Worm (Caenorhabditis elegans) whole organism, young adult: ENCODE results near the gene fbxb-115.

Experiments used
- Y56A3A.18 ChIP-seq: fragments of 200-800 bp; sonication (Bioruptor generic); IDR thresholded peaks from 2 replicates; pipeline ENCODE4 v1.3.6; 2022; ENCODE audit warnings: missing genetic modification reagents, missing genetic modification characterization, missing compliant biosample characterization
- ZK185.1 ChIP-seq: sonication (generic microtip); optimal IDR thresholded peaks from 2 replicates; lab custom pipeline; 2016; ENCODE audit warnings: mild to moderate bottlenecking, missing genetic modification characterization, missing compliant biosample characterization; ENCODE audit not compliant: poor library complexity, severe bottlenecking
- dpl-1 ChIP-seq: fragments of 150-350 bp; optimal IDR thresholded peaks from 2 replicates; lab custom pipeline; 2014; ENCODE audit warnings: missing biosample characterization, missing genetic modification reagents, missing genetic modification characterization
- him-1 ChIP-seq: sonication (generic microtip); optimal IDR thresholded peaks from 2 replicates; lab custom pipeline; 2016; ENCODE audit warnings: missing genotype, missing genetic modification reagents, missing genetic modification characterization, missing compliant biosample characterization
- hlh-12 ChIP-seq: sonication (generic microtip); optimal IDR thresholded peaks from 2 replicates; lab custom pipeline; 2016; ENCODE audit warnings: missing genetic modification characterization, missing compliant biosample characterization
- hrde-1 ChIP-seq: sonication (generic microtip); optimal IDR thresholded peaks from 2 replicates; lab custom pipeline; 2016; ENCODE audit warnings: missing genetic modification characterization, mild to moderate bottlenecking, missing compliant biosample characterization, moderate library complexity, missing genotype, missing genetic modification reagents, borderline replicate concordance
- lin-26 ChIP-seq: fragments of 200-800 bp; sonication (Bioruptor generic); IDR thresholded peaks from 2 replicates; pipeline ENCODE4 v1.3.6; 2022; ENCODE audit warnings: missing genetic modification reagents, missing genetic modification characterization, missing compliant biosample characterization
- nhr-90 ChIP-seq: sonication (generic microtip); optimal IDR thresholded peaks from 2 replicates; lab custom pipeline; 2016; ENCODE audit warnings: missing genotype, mild to moderate bottlenecking, missing genetic modification characterization, missing compliant biosample characterization
- pbrm-1 ChIP-seq: fragments of 200-800 bp; sonication (Bioruptor generic); IDR thresholded peaks from 2 replicates; pipeline ENCODE4 v1.3.6; 2022; ENCODE audit warnings: missing genetic modification reagents, missing genetic modification characterization, missing compliant biosample characterization
- sdz-38 ChIP-seq: sonication (generic microtip); optimal IDR thresholded peaks from 2 replicates; lab custom pipeline; 2016; ENCODE audit warnings: missing genotype, missing genetic modification characterization, missing compliant biosample characterization
- tbp1 ChIP-seq: fragments of 200-800 bp; sonication (Bioruptor generic); optimal IDR thresholded peaks from 2 replicates; lab custom pipeline; 2018; ENCODE audit warnings: mild to moderate bottlenecking, missing genetic modification characterization, missing compliant biosample characterization
- ztf-26 ChIP-seq: sonication (generic microtip); optimal IDR thresholded peaks from 2 replicates; lab custom pipeline; 2017; ENCODE audit warnings: missing genetic modification characterization, missing compliant biosample characterization

DNA sequence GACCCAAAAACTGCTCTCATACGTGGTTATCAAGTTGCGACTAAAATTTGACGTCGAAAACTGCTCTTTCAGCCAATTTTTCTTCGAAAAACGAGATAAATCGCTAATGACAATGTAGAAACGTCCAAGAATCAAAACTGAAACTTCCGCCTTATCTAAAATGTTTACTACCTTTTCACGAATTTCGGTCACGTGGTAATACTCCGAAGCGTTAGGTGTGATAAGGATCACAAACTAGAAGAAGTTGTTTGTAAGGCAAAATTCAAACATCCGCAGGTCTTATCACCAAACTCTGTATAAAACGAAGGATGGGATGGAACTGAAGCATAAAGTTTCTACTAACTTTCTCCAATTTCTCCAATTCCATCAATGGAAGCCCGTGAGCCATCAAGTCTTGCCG is 9.6 kb downstream of the fbxb-115 start, which contains the start of gene sqst-3:
- TF ChIP-seq lin-26: no peak
- TF ChIP-seq hlh-12 (tag; lab: Kevin White, UChicago): no peak
- TF ChIP-seq hrde-1 (tag; lab: Kevin White, UChicago): no peak
- no peak for TF ChIP-seq ztf-26 (tag; lab: Kevin White, UChicago)
- no peak for TF ChIP-seq dpl-1 (GFP tag; lab: Kevin White, UChicago)
- TF ChIP-seq tbp1 (GFP tag; lab: Kevin White, UChicago): no peak
- TF ChIP-seq nhr-90 (tag; lab: Kevin White, UChicago): no peak
- TF ChIP-seq Y56A3A.18 (GFP tag; lab: Robert Waterston, UW): no peak
- no peak for TF ChIP-seq him-1
- TF ChIP-seq ZK185.1 (tag; lab: Kevin White, UChicago): no peak
- TF ChIP-seq pbrm-1 (GFP tag; lab: Robert Waterston, UW): no peak
- no peak for TF ChIP-seq sdz-38 (tag; lab: Kevin White, UChicago)
